Fruit fly (Drosophila melanogaster) whole organism, adult: ENCODE measurements around the gene Dip-C.

Source experiments
- CG11617 ChIP-seq: fragments of 200-800 bp; sonication (Bioruptor generic); optimal IDR thresholded peaks from 2 replicates; lab custom pipeline; 2017; ENCODE audit warnings: mild to moderate bottlenecking, missing biosample characterization, missing genetic modification reagents, missing genetic modification characterization
- CG12768 ChIP-seq: fragments of 200-800 bp; sonication (Bioruptor generic); optimal IDR thresholded peaks from 2 replicates; lab custom pipeline; 2017; ENCODE audit warnings: missing biosample characterization, missing genetic modification characterization, mild to moderate bottlenecking, moderate library complexity, missing genetic modification reagents
- CG14711 ChIP-seq: fragments of 200-800 bp; sonication (Bioruptor generic); optimal IDR thresholded peaks from 2 replicates; lab custom pipeline; 2018; ENCODE audit warnings: missing biosample characterization, mild to moderate bottlenecking, missing genetic modification characterization, moderate library complexity
- CG1620 ChIP-seq: fragments of 200-800 bp; sonication (Bioruptor generic); optimal IDR thresholded peaks from 2 replicates; lab custom pipeline; 2016; ENCODE audit warnings: missing biosample characterization, missing genetic modification characterization
- CG33017 ChIP-seq: fragments of 200-800 bp; sonication (Bioruptor generic); optimal IDR thresholded peaks from 2 replicates; lab custom pipeline; 2018; ENCODE audit warnings: missing biosample characterization, mild to moderate bottlenecking, missing genetic modification characterization, moderate library complexity
- CG5204 ChIP-seq: fragments of 200-800 bp; sonication (Bioruptor generic); optimal IDR thresholded peaks from 2 replicates; lab custom pipeline; 2016; ENCODE audit warnings: missing biosample characterization, missing genetic modification characterization
- CG7045 ChIP-seq: fragments of 200-800 bp; sonication (Bioruptor generic); optimal IDR thresholded peaks from 2 replicates; lab custom pipeline; 2017; ENCODE audit warnings: missing biosample characterization, mild to moderate bottlenecking, missing genetic modification characterization
- CG7101 ChIP-seq: fragments of 200-800 bp; sonication (Bioruptor generic); optimal IDR thresholded peaks from 2 replicates; lab custom pipeline; 2018; ENCODE audit warnings: missing biosample characterization, mild to moderate bottlenecking, missing genetic modification characterization, moderate library complexity
- Clk ChIP-seq: fragments of 200-800 bp; sonication (Bioruptor generic); optimal IDR thresholded peaks from 2 replicates; lab custom pipeline; 2017; ENCODE audit warnings: missing biosample characterization, missing genetic modification characterization
- Crg-1 ChIP-seq: fragments of 200-800 bp; sonication (Bioruptor generic); optimal IDR thresholded peaks from 2 replicates; lab custom pipeline; 2016; ENCODE audit warnings: missing biosample characterization, missing genetic modification characterization
- Hr96 ChIP-seq: fragments of 200-800 bp; sonication (Bioruptor generic); optimal IDR thresholded peaks from 2 replicates; lab custom pipeline; 2016; ENCODE audit warnings: missing biosample characterization, missing genetic modification characterization
- Mnt ChIP-seq: fragments of 200-800 bp; sonication (Bioruptor generic); optimal IDR thresholded peaks from 2 replicates; lab custom pipeline; 2016; ENCODE audit warnings: missing biosample characterization, mild to moderate bottlenecking, missing genetic modification characterization
- bab1 ChIP-seq: fragments of 200-800 bp; sonication (Bioruptor generic); optimal IDR thresholded peaks from 3 replicates; lab custom pipeline; 2019; ENCODE audit warnings: missing biosample characterization, mild to moderate bottlenecking, missing genetic modification characterization, moderate library complexity
- cic ChIP-seq: fragments of 200-800 bp; sonication (Bioruptor generic); optimal IDR thresholded peaks from 2 replicates; lab custom pipeline; 2017; ENCODE audit warnings: missing biosample characterization, mild to moderate bottlenecking, missing genetic modification characterization, moderate library complexity
- cnc ChIP-seq, 2 experiments: fragments of >200 bp; optimal IDR thresholded peaks; 2 replicates each; lab custom pipeline; 2017
- kay ChIP-seq: fragments of 200-800 bp; sonication (Bioruptor generic); peaks from one replicate; lab custom pipeline; 2016; ENCODE audit warnings: missing biosample characterization, missing genetic modification characterization, borderline replicate concordance
- ovo ChIP-seq: fragments of 200-800 bp; sonication (Bioruptor generic); optimal IDR thresholded peaks from 2 replicates; lab custom pipeline; 2016; ENCODE audit warnings: missing biosample characterization, missing genetic modification characterization
- pad ChIP-seq: fragments of 200-800 bp; sonication (Bioruptor generic); optimal IDR thresholded peaks from 3 replicates; lab custom pipeline; 2017; ENCODE audit warnings: missing biosample characterization, missing genetic modification characterization, mild to moderate bottlenecking, moderate library complexity, missing genetic modification reagents
- tj ChIP-seq: fragments of 200-800 bp; sonication (Bioruptor generic); optimal IDR thresholded peaks from 3 replicates; lab custom pipeline; 2017; ENCODE audit warnings: missing biosample characterization, mild to moderate bottlenecking, missing genetic modification characterization, moderate library complexity
- toe ChIP-seq: fragments of 200-800 bp; sonication (Bioruptor generic); optimal IDR thresholded peaks from 2 replicates; lab custom pipeline; 2016; ENCODE audit warnings: missing biosample characterization, missing genetic modification characterization

Dip-C gene

DNA sequence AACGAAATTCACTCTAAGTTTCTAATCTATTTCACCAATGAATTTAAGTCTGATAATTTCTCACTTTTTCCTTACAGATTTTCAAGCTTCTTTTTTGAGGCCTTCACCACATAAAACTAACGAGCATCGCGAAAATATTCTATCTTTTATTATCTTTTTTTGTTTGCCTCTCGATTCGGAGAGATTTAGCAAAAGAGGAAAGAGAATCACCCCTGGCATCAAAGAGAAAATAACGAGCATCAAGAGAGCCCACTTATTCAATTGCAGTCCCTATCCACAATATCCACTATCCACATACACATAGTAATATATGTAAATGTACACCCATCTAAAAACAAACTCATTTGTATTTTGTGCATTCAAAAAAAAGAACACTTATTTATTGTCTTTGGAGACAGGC, 46.1 kb downstream of the Dip-C start, which contains the start of gene GstD9:
Gene GstD9 (minus strand): TSS at position 101 of the 400 bp plus-strand sequence.
- TF ChIP-seq toe (GFP tag; lab: Kevin White, UChicago) (no peak), CG1620 (GFP tag; lab: Kevin White, UChicago) (no peak), CG12768 (GFP tag; lab: Kevin White, UChicago) (no peak), Mnt (no peak), Hr96 (GFP tag; lab: Kevin White, UChicago) (no peak), ovo (GFP tag; lab: Kevin White, UChicago) (no peak), cnc (optimal IDR thresholded peaks at IDR 0.05; lab: Kevin White, UChicago) (no peak), CG14711 (no peak), bab1 (GFP tag; lab: Kevin White, UChicago) (no peak), CG11617 (no peak), cic (no peak), tj (GFP tag; lab: Kevin White, UChicago) (no peak), kay (GFP tag; lab: Kevin White, UChicago) (no peak), CG5204 (GFP tag; lab: Kevin White, UChicago) (no peak), pad (no peak), CG7045 (GFP tag; lab: Kevin White, UChicago) (no peak), CG33017 (tag; lab: Kevin White, UChicago) (no peak), Clk (GFP tag; lab: Kevin White, UChicago) (no peak), Crg-1 (GFP tag; lab: Kevin White, UChicago) (no peak)

dm6 chr3R:12365887-12366286, 47.7 kb downstream of the Dip-C start:
- TF ChIP-seq ovo (GFP tag; lab: Kevin White, UChicago) (no peak), cic (peak; percentile 26), CG7045 (GFP tag; lab: Kevin White, UChicago) (no peak), bab1 (GFP tag; lab: Kevin White, UChicago) (no peak), kay (GFP tag; lab: Kevin White, UChicago) (peak; percentile 8), toe (GFP tag; lab: Kevin White, UChicago) (no peak)

DNA sequence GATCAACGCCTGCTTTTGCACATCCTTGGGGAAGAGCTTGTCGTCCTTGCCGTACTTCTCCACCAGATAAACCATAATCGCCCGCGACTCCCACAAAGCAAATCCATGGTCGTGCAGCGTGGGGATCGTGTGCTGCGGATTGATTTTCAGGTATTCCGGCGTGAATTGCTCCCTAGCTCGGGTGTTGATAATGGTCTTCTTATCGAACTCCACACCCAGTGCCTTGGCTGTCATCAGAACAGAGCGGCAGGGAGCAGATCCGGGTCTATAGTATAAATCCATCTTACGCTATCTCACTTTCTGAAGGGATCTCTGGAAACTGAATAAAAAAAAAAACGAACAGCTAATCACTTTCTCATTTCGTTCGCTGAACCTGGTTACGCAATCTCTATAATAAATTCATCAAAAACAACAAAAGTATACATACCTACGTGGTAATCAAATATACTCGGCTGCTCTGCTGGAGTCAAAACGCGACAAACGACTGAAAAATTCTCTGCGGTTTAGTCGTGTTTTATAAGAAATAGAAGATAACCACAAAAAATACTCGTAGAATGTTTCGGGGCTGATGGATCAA, 48.2 kb downstream of the Dip-C start, which contains the start of gene GstD10:
Gene GstD10 (minus strand): TSS at position 472 of the 577 bp plus-strand sequence.
- TF ChIP-seq cnc (optimal IDR thresholded peaks at IDR 0.05; lab: Kevin White, UChicago) (no peak), CG7045 (GFP tag; lab: Kevin White, UChicago) (no peak), Hr96 (GFP tag; lab: Kevin White, UChicago) (no peak), CG11617 (no peak), Crg-1 (GFP tag; lab: Kevin White, UChicago) (no peak), toe (GFP tag; lab: Kevin White, UChicago) (no peak), kay (GFP tag; lab: Kevin White, UChicago) (no peak)

dm6 chr3R:12364580-12364979, 49.0 kb downstream of the Dip-C start, which contains the start of gene Tim17a1:
Gene Tim17a1, minus strand, starts transcription at chr3R:12364680.
- no peak for TF ChIP-seq Crg-1 (GFP tag; lab: Kevin White, UChicago)

DNA sequence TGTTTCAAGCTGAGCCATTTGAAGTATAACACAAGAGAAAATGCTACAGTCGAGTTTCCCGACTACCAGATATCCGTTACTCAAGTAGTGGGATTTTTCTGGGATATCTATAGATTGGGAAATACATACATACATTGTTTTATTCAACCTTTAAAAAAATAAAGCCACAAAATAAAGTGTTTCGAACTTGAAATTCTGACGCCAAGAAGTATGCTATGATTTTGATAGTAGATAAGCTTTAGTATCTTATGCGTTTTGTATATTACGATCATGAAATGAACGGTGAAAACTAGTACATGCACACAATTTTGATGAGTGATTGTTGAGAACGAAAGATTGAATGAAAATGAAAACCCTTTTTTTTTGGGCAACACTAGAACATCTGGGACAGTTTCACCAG, 50.0 kb downstream of the Dip-C start:
- TF ChIP-seq bab1 (GFP tag; lab: Kevin White, UChicago) (peak; percentile 16), Clk (GFP tag; lab: Kevin White, UChicago) (no peak)

dm6 chr3R:12361962-12362497, 51.5 kb downstream of the Dip-C start:
- no peak for TF ChIP-seq CG1620 (GFP tag; lab: Kevin White, UChicago)
- no peak for TF ChIP-seq bab1 (GFP tag; lab: Kevin White, UChicago)
- TF ChIP-seq CG7101 (tag; lab: Kevin White, UChicago): no peak
- TF ChIP-seq CG5204 (GFP tag; lab: Kevin White, UChicago): no peak
- no peak for TF ChIP-seq kay (GFP tag; lab: Kevin White, UChicago)
- TF ChIP-seq Crg-1 (GFP tag; lab: Kevin White, UChicago): no peak
- TF ChIP-seq Mnt: no peak
- no peak for TF ChIP-seq CG14711
- no peak for TF ChIP-seq CG7045 (GFP tag; lab: Kevin White, UChicago)
- TF ChIP-seq cic: no peak
- TF ChIP-seq cnc (optimal IDR thresholded peaks at IDR 0.05; lab: Kevin White, UChicago): no peak
- TF ChIP-seq tj (GFP tag; lab: Kevin White, UChicago): no peak
